Worm (Caenorhabditis elegans): ENCODE measurements around the gene clec-86.

- TF ChIP-seq nhr-237 (tag; optimal IDR thresholded peaks at IDR 0.05) (no peak), pha-4 (tag; optimal IDR thresholded peaks at IDR 0.05) (no peak), nhr-12 (tag; optimal IDR thresholded peaks at IDR 0.05) (no peak), elt-3 (tag; optimal IDR thresholded peaks at IDR 0.05) (no peak), fkh-10 (GFP tag; optimal IDR thresholded peaks at IDR 0.05) (no peak), skn-1 (tag; optimal IDR thresholded peaks at IDR 0.05) (no peak), elt-2 (tag; optimal IDR thresholded peaks at IDR 0.05) (peak; percentile 29), zag-1 (tag; optimal IDR thresholded peaks at IDR 0.05) (no peak), fos-1 (tag; optimal IDR thresholded peaks at IDR 0.05) (no peak), daf-12 (tag; optimal IDR thresholded peaks at IDR 0.05) (no peak)
These were observed 37.1 kb downstream of the clec-86 start for ce11 chrX:7176817-7177216.
